Fruit fly (Drosophila melanogaster): Measurements from ENCODE around the gene CG3679.
A peak's percentile ranks its signal among the peaks of the same experiment; 100 is the strongest.

Gene CG3679

dm6 chrX:16279340-16279941, 24.2 kb upstream of the CG3679 start (continued):
- peak; percentile 88 for TF ChIP-seq CG8632 (GFP tag; optimal IDR thresholded peaks at IDR 0.05)
- peak; percentile 95 for TF ChIP-seq Sox15 (GFP tag; optimal IDR thresholded peaks at IDR 0.05)
- peak; percentile 96 for TF ChIP-seq CG31627 (GFP tag; optimal IDR thresholded peaks at IDR 0.05)
- peak; percentile 74 for TF ChIP-seq Lpt (GFP tag; optimal IDR thresholded peaks at IDR 0.05)
- TF ChIP-seq vri (GFP tag; optimal IDR thresholded peaks at IDR 0.05) = peak; percentile 73
- peak; percentile 95 for TF ChIP-seq lz (GFP tag; optimal IDR thresholded peaks at IDR 0.05)
- peak; percentile 75 for TF ChIP-seq CG16779 (tag; optimal IDR thresholded peaks at IDR 0.05)
- TF ChIP-seq CG6163 (GFP tag; IDR thresholded peaks at IDR 0.05) = peak; percentile 96
- peak; percentile 87 for TF ChIP-seq CG15336 (GFP tag; IDR thresholded peaks at IDR 0.05)
- TF ChIP-seq CG4318 (GFP tag; optimal IDR thresholded peaks at IDR 0.05) = peak; percentile 84
- TF ChIP-seq esn (GFP tag; optimal IDR thresholded peaks at IDR 0.05) = peak; percentile 88
- peak; percentile 91 for TF ChIP-seq Sox14 (GFP tag; optimal IDR thresholded peaks at IDR 0.05)
- TF ChIP-seq dac (GFP tag; optimal IDR thresholded peaks at IDR 0.05) = peak; percentile 58
- TF ChIP-seq CG11902 (GFP tag; optimal IDR thresholded peaks at IDR 0.05) = peak; percentile 99
- peak; percentile 88 for TF ChIP-seq Met (GFP tag; optimal IDR thresholded peaks at IDR 0.05)
- TF ChIP-seq CG3032 (tag; optimal IDR thresholded peaks at IDR 0.05) = peak; percentile 87
- peak; percentile 86 for TF ChIP-seq net (GFP tag; optimal IDR thresholded peaks at IDR 0.05)
- peak; percentile 83 for TF ChIP-seq Ets96B (tag; optimal IDR thresholded peaks at IDR 0.05)
- peak; percentile 90 for TF ChIP-seq Ets21C (GFP tag; optimal IDR thresholded peaks at IDR 0.05)
- peak; percentile 77 for TF ChIP-seq Eip93F (GFP tag; optimal IDR thresholded peaks at IDR 0.05)
- peak; percentile 72 for TF ChIP-seq CG9139 (GFP tag; optimal IDR thresholded peaks at IDR 0.05)
- peak; percentile 88 for TF ChIP-seq CG10631 (GFP tag; optimal IDR thresholded peaks at IDR 0.05)
- TF ChIP-seq svp (GFP tag) = peak; percentile 98
- TF ChIP-seq Hr38 (GFP tag; optimal IDR thresholded peaks at IDR 0.05) = peak; percentile 5
- peak; percentile 89 for TF ChIP-seq CG32006 (GFP tag; optimal IDR thresholded peaks at IDR 0.05)

dm6 chrX:16281305-16281704, 22.4 kb upstream of the CG3679 start:
- TF ChIP-seq fd85E (GFP tag; optimal IDR thresholded peaks at IDR 0.05) (no peak), CG1621 (tag; optimal IDR thresholded peaks at IDR 0.05) (no peak), CG6163 (GFP tag; IDR thresholded peaks at IDR 0.05) (no peak)

DNA sequence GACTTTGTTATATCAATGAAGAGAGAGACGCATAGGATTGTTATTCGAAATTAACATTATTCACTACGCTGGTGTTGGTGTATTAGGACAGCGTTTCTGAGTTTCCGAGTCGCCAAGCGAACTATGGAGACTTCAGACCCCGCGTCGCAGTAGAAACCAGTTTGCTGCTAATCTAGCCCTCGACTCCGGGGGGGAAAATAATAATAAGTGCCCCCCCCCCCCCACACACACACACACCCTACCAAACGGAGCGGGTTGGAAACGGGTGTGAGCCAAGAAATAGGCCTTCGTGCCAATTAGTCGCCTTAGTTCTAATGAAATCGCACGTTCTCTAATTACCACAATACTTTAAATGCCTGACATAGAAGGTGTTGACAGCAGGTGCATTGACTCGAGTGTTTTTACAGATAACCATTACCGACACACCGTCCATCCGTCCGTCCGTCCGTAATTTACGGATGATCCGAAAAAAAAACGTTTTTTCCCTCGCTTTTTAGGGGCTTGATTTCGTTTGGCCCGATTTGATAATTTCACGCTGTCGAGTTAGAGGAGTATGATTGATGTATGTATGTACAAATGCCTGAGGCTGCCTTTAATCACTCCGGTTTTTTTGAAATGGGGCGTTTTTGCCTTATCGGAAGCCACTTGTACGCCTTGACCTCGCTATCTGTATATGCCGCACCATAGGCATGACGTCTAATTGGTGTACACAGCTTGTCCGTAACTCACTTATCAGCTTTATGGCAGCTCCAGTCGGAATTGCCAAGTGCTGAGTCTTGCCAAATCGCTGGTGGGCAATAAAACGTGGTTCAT, 21.7 kb upstream of the CG3679 start:
- peak; percentile 20 for TF ChIP-seq Eip78C (GFP tag)
- no peak for TF ChIP-seq CG16779 (tag; optimal IDR thresholded peaks at IDR 0.05)
- TF ChIP-seq Smox (GFP tag; optimal IDR thresholded peaks at IDR 0.05) = no peak
- no peak for TF ChIP-seq Gug (GFP tag; IDR thresholded peaks at IDR 0.05)
- TF ChIP-seq fkh (GFP tag; optimal IDR thresholded peaks at IDR 0.05) = peak; percentile 34
- no peak for TF ChIP-seq OdsH (GFP tag; optimal IDR thresholded peaks at IDR 0.05)
- peak; percentile 93 for TF ChIP-seq svp (GFP tag)
- TF ChIP-seq pdm3 (GFP tag; optimal IDR thresholded peaks at IDR 0.05) = no peak
- peak; percentile 78 for TF ChIP-seq vri (GFP tag; optimal IDR thresholded peaks at IDR 0.05)

DNA sequence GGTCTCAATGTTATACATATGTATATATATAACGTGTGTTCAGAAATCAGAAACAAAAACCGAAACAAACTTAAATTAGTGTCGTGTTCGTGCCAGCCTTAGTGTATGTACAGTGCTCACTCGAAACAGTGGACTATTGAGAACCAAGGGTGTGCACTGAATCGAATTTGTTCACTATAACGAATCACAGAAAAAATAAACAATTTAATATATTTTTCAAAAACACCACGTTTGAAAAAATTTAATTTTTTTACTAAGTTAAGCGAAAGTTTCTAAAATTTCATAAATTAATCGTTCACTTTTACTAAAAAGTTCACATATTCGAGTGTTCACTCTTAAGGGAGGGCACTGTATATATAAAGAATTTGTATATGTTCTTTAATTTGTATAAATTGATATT, 18.5 kb upstream of the CG3679 start:
- peak; percentile 27 for TF ChIP-seq pdm3 (GFP tag; optimal IDR thresholded peaks at IDR 0.05)
- no peak for TF ChIP-seq CG16779 (tag; optimal IDR thresholded peaks at IDR 0.05)
- peak; percentile 18 for TF ChIP-seq Eip75B (GFP tag; optimal IDR thresholded peaks at IDR 0.05)
- peak; percentile 34 for TF ChIP-seq topi (GFP tag; optimal IDR thresholded peaks at IDR 0.05)
- no peak for TF ChIP-seq dsx (GFP tag; optimal IDR thresholded peaks at IDR 0.05; ENCODE audit: poor library complexity, severe bottlenecking)
- TF ChIP-seq CG6276 (GFP tag; optimal IDR thresholded peaks at IDR 0.05) = no peak
- no peak for TF ChIP-seq Lpt (GFP tag; optimal IDR thresholded peaks at IDR 0.05)
- TF ChIP-seq Blimp-1 (GFP tag; optimal IDR thresholded peaks at IDR 0.05) = no peak
- TF ChIP-seq CG6808 (GFP tag; optimal IDR thresholded peaks at IDR 0.05) = no peak
- no peak for TF ChIP-seq CG3032 (tag; optimal IDR thresholded peaks at IDR 0.05)
- TF ChIP-seq vri (GFP tag; optimal IDR thresholded peaks at IDR 0.05) = peak; percentile 7
- peak; percentile 38 for TF ChIP-seq OdsH (GFP tag; optimal IDR thresholded peaks at IDR 0.05)
- peak; percentile 83 for TF ChIP-seq svp (GFP tag)
- peak; percentile 43 for TF ChIP-seq Met (GFP tag; optimal IDR thresholded peaks at IDR 0.05)
- TF ChIP-seq CG31627 (GFP tag; optimal IDR thresholded peaks at IDR 0.05) = peak; percentile 19
- peak; percentile 17 for TF ChIP-seq acj6 (GFP tag; optimal IDR thresholded peaks at IDR 0.05)
- peak; percentile 11 for TF ChIP-seq CG10631 (GFP tag; optimal IDR thresholded peaks at IDR 0.05)
- peak; percentile 79 for TF ChIP-seq Eip78C (GFP tag)
- TF ChIP-seq Smox (GFP tag; optimal IDR thresholded peaks at IDR 0.05) = peak; percentile 34
- peak; percentile 20 for TF ChIP-seq lz (GFP tag; optimal IDR thresholded peaks at IDR 0.05)
- peak; percentile 20 for TF ChIP-seq CG6792 (GFP tag; optimal IDR thresholded peaks at IDR 0.05)
- TF ChIP-seq Hr39 (GFP tag; optimal IDR thresholded peaks at IDR 0.05) = peak; percentile 26
- TF ChIP-seq Hr4 (GFP tag; optimal IDR thresholded peaks at IDR 0.05) = peak; percentile 9

Measured in whole organism, prepupa.